Worm (Caenorhabditis elegans) whole organism, L4 larva: ENCODE data around the gene rmd-2.

Source experiments
- D1046.2 ChIP-seq: fragments of 200-800 bp; sonication (Bioruptor generic); IDR thresholded peaks from 2 replicates; pipeline ENCODE4 v1.3.6; 2022; ENCODE audit warnings: missing genetic modification characterization, missing compliant biosample characterization
- F26F4.8 ChIP-seq: fragments of 200-800 bp; sonication (Bioruptor generic); conservative IDR thresholded peaks from 2 replicates; pipeline ENCODE4 v1.3.6; 2022; ENCODE audit warnings: missing genetic modification characterization, missing compliant biosample characterization
- F37D6.2 ChIP-seq: sonication (generic microtip); optimal IDR thresholded peaks from 2 replicates; lab custom pipeline; 2016; ENCODE audit warnings: mild to moderate bottlenecking, missing genetic modification characterization, missing compliant biosample characterization
- F49E8.2 ChIP-seq: sonication (generic microtip); optimal IDR thresholded peaks from 2 replicates; lab custom pipeline; 2016; ENCODE audit warnings: missing compliant biosample characterization, mild to moderate bottlenecking, missing genetic modification characterization, borderline replicate concordance
- Y105C5A.15 ChIP-seq: fragments of 200-800 bp; sonication (Bioruptor generic); IDR thresholded peaks from 2 replicates; pipeline ENCODE4 v1.3.6; 2022; ENCODE audit warnings: missing genetic modification characterization, missing compliant biosample characterization
- aly-2 ChIP-seq: sonication (generic microtip); optimal IDR thresholded peaks from 2 replicates; lab custom pipeline; 2018; ENCODE audit warnings: missing biosample characterization, missing genetic modification characterization
- arid-1 ChIP-seq: fragments of 200-800 bp; sonication (Bioruptor generic); conservative IDR thresholded peaks from 2 replicates; pipeline ENCODE4 v1.3.6; 2022; ENCODE audit warnings: missing genetic modification reagents, missing genetic modification characterization, missing compliant biosample characterization
- attf-4 ChIP-seq: sonication (generic microtip); optimal IDR thresholded peaks from 3 replicates; lab custom pipeline; 2017; ENCODE audit warnings: missing biosample characterization, missing genetic modification characterization
- ceh-20 ChIP-seq: fragments of 200-800 bp; sonication (Bioruptor generic); IDR thresholded peaks from 2 replicates; pipeline ENCODE4 v1.3.6; 2022; ENCODE audit warnings: missing genetic modification reagents, missing genetic modification characterization, missing compliant biosample characterization
- ceh-32 ChIP-seq: sonication (generic microtip); optimal IDR thresholded peaks from 2 replicates; lab custom pipeline; 2016; ENCODE audit warnings: mild to moderate bottlenecking, missing genetic modification characterization, missing compliant biosample characterization; ENCODE audit not compliant: poor library complexity
- ceh-62 ChIP-seq: sonication (generic microtip); optimal IDR thresholded peaks from 2 replicates; lab custom pipeline; 2017; ENCODE audit warnings: missing biosample characterization, missing genetic modification characterization
- cey-2 ChIP-seq: sonication (generic microtip); optimal IDR thresholded peaks from 3 replicates; lab custom pipeline; 2017; ENCODE audit warnings: missing genetic modification characterization, mild to moderate bottlenecking, missing compliant biosample characterization, antibody characterized with exemption, borderline replicate concordance; ENCODE audit not compliant: insufficient read depth
- ctbp-1 ChIP-seq: fragments of 200-800 bp; sonication (Bioruptor generic); IDR thresholded peaks from 2 replicates; pipeline ENCODE4 v1.3.6; 2022; ENCODE audit warnings: missing genetic modification reagents, missing genetic modification characterization, missing compliant biosample characterization
- daf-16 ChIP-seq, 3 experiments: sonication (generic microtip); optimal IDR thresholded peaks; 2 replicates each; lab custom pipeline; 2016 to 2017; ENCODE audit warnings: missing genetic modification characterization in 3 of 3, missing genetic modification reagents in 3 of 3, mild to moderate bottlenecking in 2 of 3, missing compliant biosample characterization in 2 of 3, missing biosample characterization in 1 of 3, moderate library complexity in 1 of 3
- daf-19 ChIP-seq: fragments of 200-800 bp; sonication (Bioruptor generic); conservative IDR thresholded peaks from 2 replicates; pipeline ENCODE4 v1.3.6; 2022; ENCODE audit warnings: missing genetic modification characterization, missing compliant biosample characterization
- daf-8 ChIP-seq: fragments of 200-800 bp; sonication (Bioruptor generic); IDR thresholded peaks from 2 replicates; pipeline ENCODE4 v1.3.6; 2022; ENCODE audit warnings: missing genetic modification characterization, missing compliant biosample characterization
- dmd-8 ChIP-seq: fragments of 200-800 bp; sonication (Bioruptor generic); IDR thresholded peaks from 2 replicates; pipeline ENCODE4 v1.3.6; 2022; ENCODE audit warnings: missing genetic modification characterization, missing compliant biosample characterization
- duxl-1 ChIP-seq: sonication (generic microtip); optimal IDR thresholded peaks from 2 replicates; lab custom pipeline; 2016; ENCODE audit warnings: mild to moderate bottlenecking, missing genetic modification characterization, moderate library complexity, missing compliant biosample characterization; ENCODE audit not compliant: poor library complexity
- dve-1 ChIP-seq: sonication (generic microtip); optimal IDR thresholded peaks from 2 replicates; lab custom pipeline; 2017; ENCODE audit warnings: antibody characterized with exemption, mild to moderate bottlenecking, missing genetic modification characterization, missing compliant biosample characterization; ENCODE audit not compliant: insufficient read depth
- egl-27 ChIP-seq: sonication (generic microtip); optimal IDR thresholded peaks from 3 replicates; lab custom pipeline; 2017; ENCODE audit warnings: missing biosample characterization, missing genetic modification reagents, missing genetic modification characterization
- hif-1 ChIP-seq, 2 experiments: sonication (generic microtip); optimal IDR thresholded peaks; 2 replicates each; lab custom pipeline; 2016 to 2017; ENCODE audit warnings: missing compliant biosample characterization in 2 of 2, missing genetic modification characterization in 2 of 2, missing genetic modification reagents in 2 of 2, missing genotype in 2 of 2, mild to moderate bottlenecking in 1 of 2
- jun-1 ChIP-seq: fragments of 150-350 bp; optimal IDR thresholded peaks from 2 replicates; lab custom pipeline; 2014; ENCODE audit warnings: missing biosample characterization, missing genetic modification reagents, missing genetic modification characterization
- lin-13 ChIP-seq: fragments of 150-350 bp; optimal IDR thresholded peaks from 2 replicates; lab custom pipeline; 2014; ENCODE audit warnings: missing biosample characterization, missing genetic modification reagents, missing genetic modification characterization
- lin-29 ChIP-seq: fragments of 200-800 bp; sonication (Bioruptor generic); IDR thresholded peaks from 2 replicates; pipeline ENCODE4 v1.3.6; 2022; ENCODE audit warnings: missing genetic modification reagents, missing genetic modification characterization, missing compliant biosample characterization
- lin-38 ChIP-seq: fragments of 200-800 bp; sonication (Bioruptor generic); IDR thresholded peaks from 2 replicates; pipeline ENCODE4 v1.3.6; 2022; ENCODE audit warnings: missing genetic modification reagents, missing genetic modification characterization, missing compliant biosample characterization
- lin-39 ChIP-seq: fragments of 150-350 bp; optimal IDR thresholded peaks from 2 replicates; lab custom pipeline; 2014; ENCODE audit warnings: missing biosample characterization, missing genetic modification reagents, missing genetic modification characterization
- madf-5 ChIP-seq, 2 experiments: fragments of 200-800 bp; sonication (Bioruptor generic); IDR thresholded peaks; 2 replicates each; pipeline ENCODE4 v1.3.6; 2022; ENCODE audit warnings: missing compliant biosample characterization in 2 of 2, missing genetic modification characterization in 2 of 2
- mdt-29 ChIP-seq: fragments of 200-800 bp; sonication (Bioruptor generic); IDR thresholded peaks from 2 replicates; pipeline ENCODE4 v1.3.6; 2022; ENCODE audit warnings: missing genetic modification reagents, missing genetic modification characterization, missing compliant biosample characterization
- mep-1 ChIP-seq: fragments of 150-350 bp; sonication (generic microtip); optimal IDR thresholded peaks from 3 replicates; lab custom pipeline; 2014; ENCODE audit warnings: missing biosample characterization, missing genetic modification characterization
- mes-2 ChIP-seq: sonication (generic microtip); optimal IDR thresholded peaks from 2 replicates; lab custom pipeline; 2016; ENCODE audit warnings: missing genotype, mild to moderate bottlenecking, missing genetic modification characterization, missing compliant biosample characterization; ENCODE audit not compliant: poor library complexity, severe bottlenecking
- mxl-3 ChIP-seq: fragments of 200-800 bp; sonication (Bioruptor generic); optimal IDR thresholded peaks from 2 replicates; lab custom pipeline; 2018; ENCODE audit warnings: mild to moderate bottlenecking, missing genetic modification characterization, missing compliant biosample characterization
- nhr-10 ChIP-seq: fragments of 150-350 bp; optimal IDR thresholded peaks from 2 replicates; lab custom pipeline; 2014; ENCODE audit warnings: missing biosample characterization, missing genetic modification characterization
- nhr-237 ChIP-seq: sonication (generic microtip); optimal IDR thresholded peaks from 2 replicates; lab custom pipeline; 2017; ENCODE audit warnings: missing biosample characterization, missing genetic modification characterization
- nhr-48 ChIP-seq: sonication (generic microtip); optimal IDR thresholded peaks from 2 replicates; lab custom pipeline; 2016; ENCODE audit warnings: mild to moderate bottlenecking, missing genetic modification characterization, missing compliant biosample characterization
- nhr-6 ChIP-seq: fragments of 150-350 bp; optimal IDR thresholded peaks from 2 replicates; lab custom pipeline; 2014; ENCODE audit warnings: missing biosample characterization, missing genetic modification characterization
- nhr-76 ChIP-seq: fragments of 150-350 bp; optimal IDR thresholded peaks from 2 replicates; lab custom pipeline; 2014; ENCODE audit warnings: missing biosample characterization, missing genetic modification characterization
- pha-4 ChIP-seq, 2 experiments: fragments of 150-350 bp in 1 of 2; fragments of 200-800 bp in 1 of 2; sonication (Bioruptor generic) in 1 of 2; IDR thresholded peaks in 1 of 2; optimal IDR thresholded peaks in 1 of 2; 2 replicates each; pipeline versions ENCODE4 v1.3.6 to Lab custom; 2014 to 2022; ENCODE audit warnings: missing genetic modification characterization in 2 of 2, missing genetic modification reagents in 2 of 2, missing biosample characterization in 1 of 2, missing compliant biosample characterization in 1 of 2
- php-3 ChIP-seq: fragments of 200-800 bp; sonication (Bioruptor generic); IDR thresholded peaks from 2 replicates; pipeline ENCODE4 v1.3.6; 2022; ENCODE audit warnings: missing genetic modification reagents, missing genetic modification characterization, missing compliant biosample characterization
- sdz-12 ChIP-seq: fragments of 200-800 bp; sonication (Bioruptor generic); optimal IDR thresholded peaks from 2 replicates; lab custom pipeline; 2018; ENCODE audit warnings: mild to moderate bottlenecking, missing genetic modification characterization, missing compliant biosample characterization
- skn-1 ChIP-seq: fragments of 150-350 bp; optimal IDR thresholded peaks from 2 replicates; lab custom pipeline; 2014; ENCODE audit warnings: missing biosample characterization, missing genetic modification characterization
- snpc-1.2 ChIP-seq: fragments of 200-800 bp; sonication (Bioruptor generic); IDR thresholded peaks from 2 replicates; pipeline ENCODE4 v1.3.6; 2022; ENCODE audit warnings: missing genetic modification reagents, missing genetic modification characterization, missing compliant biosample characterization
- spr-1 ChIP-seq: sonication (generic microtip); optimal IDR thresholded peaks from 2 replicates; lab custom pipeline; 2016; ENCODE audit warnings: mild to moderate bottlenecking, missing genetic modification characterization, missing compliant biosample characterization
- spr-3 ChIP-seq: fragments of 200-800 bp; sonication (Bioruptor generic); optimal IDR thresholded peaks from 2 replicates; lab custom pipeline; 2018; ENCODE audit warnings: mild to moderate bottlenecking, missing genetic modification characterization, missing compliant biosample characterization
- tra-1 ChIP-seq: fragments of 200-800 bp; sonication (Bioruptor generic); IDR thresholded peaks from 2 replicates; pipeline ENCODE4 v1.3.6; 2022; ENCODE audit warnings: missing genetic modification reagents, missing genetic modification characterization, missing compliant biosample characterization
- unc-130 ChIP-seq: sonication (generic microtip); optimal IDR thresholded peaks from 2 replicates; lab custom pipeline; 2016; ENCODE audit warnings: missing genetic modification reagents, missing genetic modification characterization, missing compliant biosample characterization
- unc-62 ChIP-seq, 3 experiments: fragments of 150-350 bp in 1 of 3; sonication (generic microtip); optimal IDR thresholded peaks in 2 of 3; peaks in 1 of 3; 1 replicate in 1 of 3; 2 replicates in 2 of 3; lab custom pipeline; 2014 to 2017; ENCODE audit warnings: missing biosample characterization in 3 of 3, missing genetic modification characterization in 3 of 3, missing genetic modification reagents in 3 of 3, missing genotype in 1 of 3
- zfp-2 ChIP-seq: sonication (generic microtip); optimal IDR thresholded peaks from 2 replicates; lab custom pipeline; 2016; ENCODE audit warnings: mild to moderate bottlenecking, missing genetic modification characterization, missing compliant biosample characterization
- zfp-3 ChIP-seq: fragments of 200-800 bp; sonication (Bioruptor generic); conservative IDR thresholded peaks from 2 replicates; pipeline ENCODE4 v1.3.6; 2022; ENCODE audit warnings: missing genetic modification reagents, missing genetic modification characterization, missing compliant biosample characterization

rmd-2 gene

ce11 chrV:9970119-9970518, 16.0 kb downstream of the rmd-2 start (continued):
- TF ChIP-seq snpc-1.2 (GFP tag; lab: Robert Waterston, UW) (peak; percentile 93), unc-130 (GFP tag; lab: Kevin White, UChicago) (peak; percentile 82), sdz-12 (no peak), F37D6.2 (tag; lab: Kevin White, UChicago) (peak; percentile 79), ceh-62 (tag; lab: Kevin White, UChicago) (no peak), Y105C5A.15 (peak; percentile 95; the same call in 1 of the 2 replicates), lin-13 (peak; percentile 60), daf-19 (peak; percentile 86), nhr-10 (tag; lab: Kevin White, UChicago) (no peak), attf-4 (tag; lab: Kevin White, UChicago) (no peak), F26F4.8 (GFP tag; lab: Robert Waterston, UW) (peak; percentile 99), lin-29 (GFP tag; lab: Robert Waterston, UW) (peak; percentile 57; the same call in 1 of the 2 replicates), nhr-76 (tag; lab: Kevin White, UChicago) (no peak), cey-2 (tag; lab: Kevin White, UChicago) (no peak), egl-27 (no peak), mes-2 (peak; percentile 89), tra-1 (peak; percentile 91), dmd-8 (GFP tag; lab: Robert Waterston, UW) (peak; percentile 96), daf-8 (GFP tag; lab: Robert Waterston, UW) (peak; percentile 67; the same call in 1 of the 2 replicates), duxl-1 (tag; lab: Kevin White, UChicago) (peak; percentile 83), ctbp-1 (GFP tag; lab: Robert Waterston, UW) (peak; percentile 86), lin-39 (tag; lab: Kevin White, UChicago) (no peak), ceh-20 (GFP tag; lab: Robert Waterston, UW) (peak; percentile 83), spr-3 (GFP tag; lab: Kevin White, UChicago) (peak; percentile 87), mxl-3 (GFP tag; lab: Kevin White, UChicago) (peak; percentile 71), php-3 (GFP tag; lab: Robert Waterston, UW) (peak; percentile 92), lin-38 (GFP tag; lab: Robert Waterston, UW) (peak; percentile 87), F49E8.2 (tag; lab: Kevin White, UChicago) (peak; percentile 83), mdt-29 (GFP tag; lab: Robert Waterston, UW) (peak; percentile 74; the same call in 1 of the 2 replicates), spr-1 (peak; percentile 88), daf-16 (GFP tag; optimal IDR thresholded peaks at IDR 0.05; lab: Kevin White, UChicago) (peak; percentile 79 to 96), daf-16 (tag; optimal IDR thresholded peaks at IDR 0.05; lab: Kevin White, UChicago) (no peak), mep-1 (tag; lab: Kevin White, UChicago) (peak; percentile 76), madf-5 (GFP tag; IDR thresholded peaks at IDR 0.05; lab: Robert Waterston, UW) (peak; percentile 89 to 97), nhr-6 (tag; lab: Kevin White, UChicago) (peak; percentile 17), D1046.2 (GFP tag; lab: Robert Waterston, UW) (peak; percentile 90), hif-1 (tag; optimal IDR thresholded peaks at IDR 0.05; lab: Kevin White, UChicago) (peak; percentile 42 to 62), unc-62 (GFP tag; optimal IDR thresholded peaks at IDR 0.05 in 1 of 2; lab: Kevin White, UChicago) (no peak), unc-62 (tag; optimal IDR thresholded peaks at IDR 0.05; lab: Kevin White, UChicago) (no peak), nhr-48 (tag; lab: Kevin White, UChicago) (peak; percentile 79), nhr-237 (tag; lab: Kevin White, UChicago) (no peak), pha-4 (GFP tag; IDR thresholded peaks at IDR 0.05; lab: Robert Waterston, UW) (peak; percentile 96), pha-4 (tag; optimal IDR thresholded peaks at IDR 0.05; lab: Kevin White, UChicago) (no peak), aly-2 (tag; lab: Kevin White, UChicago) (no peak), skn-1 (no peak), ceh-32 (tag; lab: Kevin White, UChicago) (peak; percentile 13), zfp-2 (tag; lab: Kevin White, UChicago) (peak; percentile 47), dve-1 (tag; lab: Kevin White, UChicago) (peak; percentile 59), jun-1 (tag; lab: Kevin White, UChicago) (no peak), arid-1 (GFP tag; lab: Robert Waterston, UW) (peak; percentile 92), zfp-3 (GFP tag; lab: Robert Waterston, UW) (peak; percentile 79)
